Fruit fly (Drosophila melanogaster): ENCODE data around the gene FucT6.

FucT6 gene

dm6 chrX:11715937-11716730, 6.4 kb upstream of the FucT6 start (continued):
- TF ChIP-seq Atf6 (GFP tag; IDR thresholded peaks at IDR 0.05) (peak; percentile 89), ssp (GFP tag; IDR thresholded peaks at IDR 0.05) (peak; percentile 71), Kr (GFP tag; optimal IDR thresholded peaks at IDR 0.05) (no peak), gro (GFP tag; optimal IDR thresholded peaks at IDR 0.05) (peak; percentile 91), unc-4 (GFP tag; IDR thresholded peaks at IDR 0.05; ENCODE audit: partially characterized antibody) (peak; percentile 72), vnd (GFP tag; IDR thresholded peaks at IDR 0.05; ENCODE audit: partially characterized antibody) (peak; percentile 58), Side (GFP tag; optimal IDR thresholded peaks at IDR 0.05) (peak; percentile 70), CG3838 (GFP tag; optimal IDR thresholded peaks at IDR 0.05) (peak; percentile 44), Dp (GFP tag; optimal IDR thresholded peaks at IDR 0.05) (no peak), ATbp (GFP tag; optimal IDR thresholded peaks at IDR 0.05) (peak; percentile 75), cas (GFP tag; IDR thresholded peaks at IDR 0.05) (peak; percentile 48; the same call in 1 of the 2 replicates), CG10462 (GFP tag; optimal IDR thresholded peaks at IDR 0.05) (peak; percentile 68), ro (GFP tag; IDR thresholded peaks at IDR 0.05) (peak; percentile 78), CG9727 (GFP tag; optimal IDR thresholded peaks at IDR 0.05) (peak; percentile 91), CG3407 (GFP tag; optimal IDR thresholded peaks at IDR 0.05) (peak; percentile 77), chinmo (GFP tag; IDR thresholded peaks at IDR 0.05; ENCODE audit: partially characterized antibody) (peak; percentile 50; the same call in 1 of the 4 replicates), CG13624 (GFP tag; optimal IDR thresholded peaks at IDR 0.05) (peak; percentile 95), scrt (GFP tag; optimal IDR thresholded peaks at IDR 0.05) (peak; percentile 78), CG42726 (GFP tag; IDR thresholded peaks at IDR 0.05; ENCODE audit: partially characterized antibody) (no peak), CG3995 (GFP tag; optimal IDR thresholded peaks at IDR 0.05) (peak; percentile 56), bsh (GFP tag; optimal IDR thresholded peaks at IDR 0.05) (peak; percentile 82 to 88), ab (GFP tag; optimal IDR thresholded peaks at IDR 0.05) (peak; percentile 38), abd-A (tag; optimal IDR thresholded peaks at IDR 0.05) (peak; percentile 18), slp2 (GFP tag; optimal IDR thresholded peaks at IDR 0.05) (peak; percentile 85), CG32767 (GFP tag; IDR thresholded peaks at IDR 0.05) (peak; percentile 90), CG3847 (GFP tag; IDR thresholded peaks at IDR 0.05) (peak; percentile 80), CkIIα-i1 (GFP tag; IDR thresholded peaks at IDR 0.05) (no peak), da (GFP tag; optimal IDR thresholded peaks at IDR 0.05) (peak; percentile 63), ranshi (GFP tag; IDR thresholded peaks at IDR 0.05) (peak; percentile 73; the same call in 1 of the 2 replicates), Xrp1 (GFP tag; IDR thresholded peaks at IDR 0.05) (peak; percentile 86), CG31388 (GFP tag; optimal IDR thresholded peaks at IDR 0.05) (peak; percentile 82), crol (GFP tag; IDR thresholded peaks at IDR 0.05) (peak; percentile 77), CG10321 (GFP tag; IDR thresholded peaks at IDR 0.05) (peak; percentile 23; the same call in 1 of the 2 replicates), CG17361 (GFP tag; IDR thresholded peaks at IDR 0.05) (peak; percentile 89), otp (GFP tag; IDR thresholded peaks at IDR 0.05) (peak; percentile 70; the same call in 2 of the 3 replicates), Deaf1 (tag; optimal IDR thresholded peaks at IDR 0.05) (peak; percentile 67), CG1233 (GFP tag; optimal IDR thresholded peaks at IDR 0.05) (peak; percentile 86), CG4707 (GFP tag; optimal IDR thresholded peaks at IDR 0.05) (peak; percentile 53), CG11696 (GFP tag; IDR thresholded peaks at IDR 0.05) (no peak), fd96Cb (tag; optimal IDR thresholded peaks at IDR 0.05) (peak; percentile 91), Dll (GFP tag; IDR thresholded peaks at IDR 0.05; ENCODE audit: partially characterized antibody) (peak; percentile 79), Drgx (GFP tag; IDR thresholded peaks at IDR 0.05) (peak; percentile 85), PHDP (tag; optimal IDR thresholded peaks at IDR 0.05) (peak; percentile 88), CG9797 (GFP tag; optimal IDR thresholded peaks at IDR 0.05) (no peak), zf30C (GFP tag; optimal IDR thresholded peaks at IDR 0.05) (no peak), Mes4 (GFP tag; optimal IDR thresholded peaks at IDR 0.05) (peak; percentile 56), CG8359 (GFP tag; optimal IDR thresholded peaks at IDR 0.05; ENCODE audit: borderline replicate concordance) (peak; percentile 69), Opbp (GFP tag; IDR thresholded peaks at IDR 0.05; ENCODE audit: partially characterized antibody) (peak; percentile 58; the same call in 1 of the 3 replicates)

All from whole organism, embryonic.